Fruit fly (Drosophila melanogaster): ENCODE results near the gene Set.

Set gene

dm6 chr3R:15275158-15275623, 11.8 kb downstream of the Set start, which contains the start of the genes Cp190 and CG4338 (continued):
- TF ChIP-seq CG31388 (GFP tag; optimal IDR thresholded peaks at IDR 0.05) (peak; percentile 95), CG11695 (GFP tag; IDR thresholded peaks at IDR 0.05) (peak; percentile 97), az2 (GFP tag; optimal IDR thresholded peaks at IDR 0.05) (peak; percentile 98), Bgb (GFP tag; IDR thresholded peaks at IDR 0.05; ENCODE audit: partially characterized antibody) (peak; percentile 82), CG17385 (GFP tag; optimal IDR thresholded peaks at IDR 0.05) (peak; percentile 97), CG32772 (GFP tag; IDR thresholded peaks at IDR 0.05) (peak; percentile 97), CG11093 (GFP tag; IDR thresholded peaks at IDR 0.05) (peak; percentile 96), Pdp1 (GFP tag; optimal IDR thresholded peaks at IDR 0.05) (peak; percentile 94 to 95), CG15011 (GFP tag; optimal IDR thresholded peaks at IDR 0.05) (peak; percentile 96), eve (GFP tag; optimal IDR thresholded peaks at IDR 0.05) (peak in 1 of 2 experiments; percentile 61), slbo (GFP tag; IDR thresholded peaks at IDR 0.05) (peak; percentile 97), ab (GFP tag; optimal IDR thresholded peaks at IDR 0.05) (no peak), CG14965 (GFP tag; optimal IDR thresholded peaks at IDR 0.05; ENCODE audit: borderline replicate concordance) (no peak), CG6854 (GFP tag; optimal IDR thresholded peaks at IDR 0.05) (peak; percentile 95), Adf1 (GFP tag; IDR thresholded peaks at IDR 0.05) (peak; percentile 79), Opbp (GFP tag; IDR thresholded peaks at IDR 0.05; ENCODE audit: partially characterized antibody) (peak; percentile 80), CG42726 (GFP tag; IDR thresholded peaks at IDR 0.05; ENCODE audit: partially characterized antibody) (peak; percentile 76), CG1233 (GFP tag; optimal IDR thresholded peaks at IDR 0.05) (peak; percentile 98), kni (GFP tag; optimal IDR thresholded peaks at IDR 0.05) (peak; percentile 97), fu2 (GFP tag; optimal IDR thresholded peaks at IDR 0.05) (peak; percentile 85), Dip2 (GFP tag; IDR thresholded peaks at IDR 0.05) (peak; percentile 75), CG11398 (GFP tag; optimal IDR thresholded peaks at IDR 0.05) (peak; percentile 74), Fer1 (GFP tag; optimal IDR thresholded peaks at IDR 0.05) (peak; percentile 98), Sry-δ (GFP tag; optimal IDR thresholded peaks at IDR 0.05) (peak; percentile 87), ATbp (GFP tag; optimal IDR thresholded peaks at IDR 0.05) (peak; percentile 96), zen (tag; optimal IDR thresholded peaks at IDR 0.05) (peak; percentile 98), CG2202 (tag; optimal IDR thresholded peaks at IDR 0.05) (peak; percentile 97), pfk (GFP tag; optimal IDR thresholded peaks at IDR 0.05) (peak; percentile 70), CG12659 (GFP tag; optimal IDR thresholded peaks at IDR 0.05) (peak; percentile 99), pita (GFP tag; optimal IDR thresholded peaks at IDR 0.05) (no peak), CG2875 (GFP tag; optimal IDR thresholded peaks at IDR 0.05) (peak; percentile 94), ERR (GFP tag; optimal IDR thresholded peaks at IDR 0.05) (peak; percentile 67), lbe (GFP tag; optimal IDR thresholded peaks at IDR 0.05) (peak; percentile 95), CG4328 (GFP tag; optimal IDR thresholded peaks at IDR 0.05) (peak; percentile 98), Neu2 (GFP tag; optimal IDR thresholded peaks at IDR 0.05; ENCODE audit: borderline replicate concordance) (no peak), Gsc (GFP tag; IDR thresholded peaks at IDR 0.05) (peak; percentile 87; the same call in 1 of the 2 replicates), tgo (GFP tag; IDR thresholded peaks at IDR 0.05) (peak; percentile 97), CG1792 (GFP tag; optimal IDR thresholded peaks at IDR 0.05) (peak; percentile 84), eyg (GFP tag; optimal IDR thresholded peaks at IDR 0.05) (peak; percentile 78), lab (GFP tag; optimal IDR thresholded peaks at IDR 0.05) (peak; percentile 98), inv (GFP tag; IDR thresholded peaks at IDR 0.05; ENCODE audit: partially characterized antibody) (peak; percentile 71), MBD-R2 (GFP tag; IDR thresholded peaks at IDR 0.05) (peak; percentile 98), mld (GFP tag; IDR thresholded peaks at IDR 0.05; ENCODE audit: partially characterized antibody) (peak; percentile 45; the same call in 1 of the 3 replicates), gt (GFP tag; IDR thresholded peaks at IDR 0.05) (peak; percentile 91), ken (GFP tag; IDR thresholded peaks at IDR 0.05) (peak; percentile 92), CG3281 (GFP tag; optimal IDR thresholded peaks at IDR 0.05) (peak; percentile 98), CG9437 (GFP tag; optimal IDR thresholded peaks at IDR 0.05) (peak; percentile 96), org-1 (GFP tag; optimal IDR thresholded peaks at IDR 0.05) (peak; percentile 96), CG17568 (GFP tag; optimal IDR thresholded peaks at IDR 0.05) (peak; percentile 94)

All from whole organism, embryonic.